Worm (Caenorhabditis elegans): ENCODE results near the gene srv-21.

DNA sequence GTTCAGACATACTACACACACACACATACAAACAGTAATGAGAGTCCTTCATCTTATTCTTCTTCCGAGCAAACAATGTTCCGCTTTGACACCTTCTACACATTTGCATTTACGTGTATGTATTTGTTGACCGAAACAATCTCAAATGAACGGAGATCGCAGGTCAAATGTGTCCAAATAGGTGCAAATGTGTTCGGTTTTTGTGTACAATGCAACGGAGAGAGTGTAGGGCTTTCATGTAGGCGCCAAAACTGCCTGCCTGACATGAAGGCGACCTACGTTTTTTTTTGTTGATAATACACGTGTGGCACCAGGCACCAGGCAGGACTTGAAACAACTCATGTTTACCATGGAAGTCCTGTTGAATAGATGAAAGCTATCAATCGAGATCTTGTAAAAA, 20.2 kb downstream of the srv-21 start:
- TF ChIP-seq pqm-1 (tag; optimal IDR thresholded peaks at IDR 0.05) (no peak), fkh-10 (GFP tag; optimal IDR thresholded peaks at IDR 0.05) (no peak), T23F11.4 (GFP tag; optimal IDR thresholded peaks at IDR 0.05) (no peak), nhr-11 (tag; optimal IDR thresholded peaks at IDR 0.05) (no peak), hlh-30 (tag; optimal IDR thresholded peaks at IDR 0.05; ENCODE audit: insufficient read depth) (no peak), lin-11 (tag; optimal IDR thresholded peaks at IDR 0.05) (no peak), fkh-6 (tag; optimal IDR thresholded peaks at IDR 0.05) (no peak), unc-42 (tag; optimal IDR thresholded peaks at IDR 0.05) (no peak), pha-4 (tag; optimal IDR thresholded peaks at IDR 0.05) (no peak), ttx-3 (tag; optimal IDR thresholded peaks at IDR 0.05) (no peak), C08G9.2 (tag; optimal IDR thresholded peaks at IDR 0.05) (no peak), ceh-34 (tag; optimal IDR thresholded peaks at IDR 0.05) (no peak), che-1 (tag; optimal IDR thresholded peaks at IDR 0.05) (no peak)

All from whole organism, late embryonic.